Worm (Caenorhabditis elegans) whole organism, L4/young adult: Measurements from ENCODE around the gene T25D1.3.

Experiments used
- W03F9.2 ChIP-seq: fragments of 150-350 bp; optimal IDR thresholded peaks from 2 replicates; lab custom pipeline; 2014; ENCODE audit warnings: missing biosample characterization, missing genetic modification characterization
- dao-5 ChIP-seq: sonication (generic microtip); optimal IDR thresholded peaks from 2 replicates; lab custom pipeline; 2016; ENCODE audit warnings: missing genotype, missing genetic modification characterization, moderate library complexity, missing compliant biosample characterization

ce11 chrX:16559387-16559786 lies 53.9 kb downstream of the T25D1.3 start:
- TF ChIP-seq dao-5 (tag; lab: Kevin White, UChicago) = no peak
- no peak for TF ChIP-seq W03F9.2 (tag; lab: Kevin White, UChicago)
